Worm (Caenorhabditis elegans) whole organism, mixed stage, embryonic: ENCODE data around the gene F18A11.2.

Source experiments
- M03D4.4 ChIP-seq: sonication (generic microtip); optimal IDR thresholded peaks from 2 replicates; lab custom pipeline; 2017; ENCODE audit warnings: mild to moderate bottlenecking, missing genetic modification characterization, missing compliant biosample characterization
- bed-3 ChIP-seq: fragments of 200-800 bp; sonication (Bioruptor generic); optimal IDR thresholded peaks from 3 replicates; lab custom pipeline; 2018; ENCODE audit warnings: mild to moderate bottlenecking, missing genetic modification characterization, moderate library complexity, missing compliant biosample characterization
- blmp-1 ChIP-seq: fragments of 150-350 bp; optimal IDR thresholded peaks from 2 replicates; lab custom pipeline; 2014; ENCODE audit warnings: missing biosample characterization, missing genetic modification characterization
- ceh-39 ChIP-seq: fragments of 150-350 bp; optimal IDR thresholded peaks from 2 replicates; lab custom pipeline; 2014; ENCODE audit warnings: missing biosample characterization, missing genetic modification characterization
- ceh-43 ChIP-seq: fragments of 200-800 bp; sonication (Bioruptor generic); optimal IDR thresholded peaks from 2 replicates; lab custom pipeline; 2018; ENCODE audit warnings: mild to moderate bottlenecking, missing genetic modification characterization, moderate library complexity, missing compliant biosample characterization
- ceh-83 ChIP-seq: fragments of 200-800 bp; sonication (Bioruptor generic); optimal IDR thresholded peaks from 2 replicates; lab custom pipeline; 2018; ENCODE audit warnings: mild to moderate bottlenecking, missing genetic modification characterization, missing compliant biosample characterization
- ces-1 ChIP-seq: fragments of 150-350 bp; optimal IDR thresholded peaks from 2 replicates; lab custom pipeline; 2014; ENCODE audit warnings: missing biosample characterization, missing genetic modification reagents, missing genetic modification characterization
- cnd-1 ChIP-seq: fragments of 200-800 bp; sonication (Bioruptor generic); optimal IDR thresholded peaks from 2 replicates; lab custom pipeline; 2018; ENCODE audit warnings: mild to moderate bottlenecking, missing genetic modification characterization, missing compliant biosample characterization
- drap-1 ChIP-seq: fragments of 200-800 bp; sonication (Bioruptor generic); optimal IDR thresholded peaks from 3 replicates; lab custom pipeline; 2018; ENCODE audit warnings: mild to moderate bottlenecking, missing genetic modification characterization, missing compliant biosample characterization
- elt-1 ChIP-seq: sonication (generic microtip); optimal IDR thresholded peaks from 2 replicates; lab custom pipeline; 2017; ENCODE audit warnings: missing genetic modification characterization, mild to moderate bottlenecking, missing compliant biosample characterization, antibody characterized with exemption, moderate library complexity, borderline replicate concordance; ENCODE audit not compliant: insufficient read depth
- elt-3 ChIP-seq: fragments of 150-350 bp; optimal IDR thresholded peaks from 2 replicates; lab custom pipeline; 2014; ENCODE audit warnings: missing biosample characterization, missing genetic modification characterization
- flh-1 ChIP-seq: fragments of 200-800 bp; sonication (Bioruptor generic); optimal IDR thresholded peaks from 2 replicates; lab custom pipeline; 2018; ENCODE audit warnings: mild to moderate bottlenecking, missing genetic modification characterization, moderate library complexity, missing compliant biosample characterization
- ham-2 ChIP-seq: fragments of 200-800 bp; sonication (Bioruptor generic); optimal IDR thresholded peaks from 2 replicates; lab custom pipeline; 2018; ENCODE audit warnings: mild to moderate bottlenecking, missing genetic modification characterization, missing compliant biosample characterization
- hlh-1 ChIP-seq: fragments of 150-350 bp; optimal IDR thresholded peaks from 2 replicates; lab custom pipeline; 2014; ENCODE audit warnings: missing biosample characterization, missing genetic modification reagents, missing genetic modification characterization
- lin-13 ChIP-seq: fragments of 150-350 bp; optimal IDR thresholded peaks from 2 replicates; lab custom pipeline; 2014; ENCODE audit warnings: missing biosample characterization, missing genetic modification characterization
- lin-32 ChIP-seq: fragments of 200-800 bp; sonication (Bioruptor generic); optimal IDR thresholded peaks from 2 replicates; lab custom pipeline; 2018; ENCODE audit warnings: mild to moderate bottlenecking, missing genetic modification characterization, missing compliant biosample characterization
- lsy-2 ChIP-seq: fragments of 150-350 bp; optimal IDR thresholded peaks from 2 replicates; lab custom pipeline; 2014; ENCODE audit warnings: missing biosample characterization, missing genetic modification characterization
- mab-5 ChIP-seq: fragments of 150-350 bp; optimal IDR thresholded peaks from 2 replicates; lab custom pipeline; 2014; ENCODE audit warnings: missing biosample characterization, missing genetic modification characterization
- mep-1 ChIP-seq: fragments of 150-350 bp; optimal IDR thresholded peaks from 2 replicates; lab custom pipeline; 2017; ENCODE audit warnings: missing biosample characterization, missing genetic modification reagents, missing genetic modification characterization, inconsistent platforms
- mls-2 ChIP-seq: sonication (generic microtip); optimal IDR thresholded peaks from 2 replicates; lab custom pipeline; 2016; ENCODE audit warnings: mild to moderate bottlenecking, missing genetic modification characterization, moderate library complexity, missing compliant biosample characterization
- nhr-12 ChIP-seq: fragments of 150-350 bp; optimal IDR thresholded peaks from 2 replicates; lab custom pipeline; 2014; ENCODE audit warnings: missing biosample characterization, missing genetic modification characterization
- nhr-2 ChIP-seq: fragments of 150-350 bp; optimal IDR thresholded peaks from 2 replicates; lab custom pipeline; 2014; ENCODE audit warnings: missing biosample characterization, missing genetic modification characterization
- nhr-237 ChIP-seq: fragments of 150-350 bp; optimal IDR thresholded peaks from 2 replicates; lab custom pipeline; 2014; ENCODE audit warnings: missing biosample characterization, missing genetic modification characterization
- nhr-28 ChIP-seq: fragments of 150-350 bp; optimal IDR thresholded peaks from 2 replicates; lab custom pipeline; 2014; ENCODE audit warnings: missing biosample characterization, missing genetic modification characterization
- nhr-76 ChIP-seq: sonication (generic microtip); optimal IDR thresholded peaks from 2 replicates; lab custom pipeline; 2017; ENCODE audit warnings: missing biosample characterization, missing genetic modification characterization
- sem-2 ChIP-seq: fragments of 200-800 bp; sonication (Bioruptor generic); optimal IDR thresholded peaks from 2 replicates; lab custom pipeline; 2018; ENCODE audit warnings: mild to moderate bottlenecking, missing genetic modification characterization, missing compliant biosample characterization
- snpc-4 ChIP-seq: fragments of 150-350 bp; optimal IDR thresholded peaks from 2 replicates; lab custom pipeline; 2014; ENCODE audit warnings: missing biosample characterization, missing genetic modification characterization
- sptf-1 ChIP-seq: sonication (generic microtip); optimal IDR thresholded peaks from 2 replicates; lab custom pipeline; 2017; ENCODE audit warnings: mild to moderate bottlenecking, missing genetic modification characterization, moderate library complexity, missing compliant biosample characterization
- tbx-8 ChIP-seq: fragments of 200-800 bp; sonication (Bioruptor generic); optimal IDR thresholded peaks from 2 replicates; lab custom pipeline; 2018; ENCODE audit warnings: mild to moderate bottlenecking, missing genetic modification characterization, moderate library complexity, missing compliant biosample characterization
- unc-120 ChIP-seq: sonication (generic microtip); optimal IDR thresholded peaks from 2 replicates; lab custom pipeline; 2017; ENCODE audit warnings: missing genetic modification characterization, missing compliant biosample characterization; ENCODE audit not compliant: poor library complexity, severe bottlenecking
- unc-39 ChIP-seq: fragments of 150-350 bp; optimal IDR thresholded peaks from 2 replicates; lab custom pipeline; 2014; ENCODE audit warnings: missing biosample characterization, missing genetic modification characterization
- zip-8 ChIP-seq: fragments of 150-350 bp; optimal IDR thresholded peaks from 2 replicates; lab custom pipeline; 2014; ENCODE audit warnings: missing biosample characterization, missing genetic modification characterization
- ztf-11 ChIP-seq: fragments of 150-350 bp; optimal IDR thresholded peaks from 2 replicates; lab custom pipeline; 2014; ENCODE audit warnings: missing biosample characterization, missing genetic modification characterization

F18A11.2 gene

DNA sequence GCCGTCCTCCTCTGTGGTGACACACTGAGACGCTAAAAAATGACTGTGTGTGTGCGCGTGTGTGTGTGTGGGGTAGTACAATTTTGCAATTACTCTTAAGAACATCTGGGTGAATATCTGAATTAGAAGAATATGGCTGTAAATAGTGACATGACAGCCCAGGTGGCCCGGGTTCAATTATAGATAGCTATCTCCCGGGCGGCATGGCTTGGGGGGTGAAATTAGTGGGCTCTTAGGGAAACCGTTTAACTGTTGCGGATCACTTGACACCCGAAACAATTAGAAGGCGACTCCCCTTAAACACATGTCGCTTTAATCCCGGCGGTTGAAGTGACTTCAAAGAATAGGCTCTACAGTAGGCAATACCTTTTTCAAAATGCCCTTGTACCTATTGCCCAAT, 41.3 kb upstream of the F18A11.2 start:
- no peak for TF ChIP-seq nhr-12 (tag; lab: Kevin White, UChicago)
- TF ChIP-seq flh-1 (GFP tag; lab: Kevin White, UChicago), result no peak
- no peak for TF ChIP-seq cnd-1 (tag; lab: Kevin White, UChicago)
- TF ChIP-seq mab-5 (tag; lab: Kevin White, UChicago), result no peak
- no peak for TF ChIP-seq blmp-1 (tag; lab: Kevin White, UChicago)
- no peak for TF ChIP-seq mls-2 (tag; lab: Kevin White, UChicago)
- no peak for TF ChIP-seq bed-3 (GFP tag; lab: Kevin White, UChicago)
- no peak for TF ChIP-seq ces-1 (GFP tag; lab: Kevin White, UChicago)
- TF ChIP-seq ceh-43 (GFP tag; lab: Kevin White, UChicago), result peak; percentile 36
- TF ChIP-seq lin-13 (tag; lab: Kevin White, UChicago), result no peak
- no peak for TF ChIP-seq lin-32 (GFP tag; lab: Kevin White, UChicago)
- peak; percentile 67 for TF ChIP-seq nhr-2
- TF ChIP-seq ceh-83 (GFP tag; lab: Kevin White, UChicago), result no peak
- no peak for TF ChIP-seq nhr-237
- TF ChIP-seq nhr-76 (tag; lab: Kevin White, UChicago), result no peak
- TF ChIP-seq unc-120, result no peak
- TF ChIP-seq, all 35 proteins: peak for 2

- TF ChIP-seq snpc-4 (tag; lab: Kevin White, UChicago), result no peak
- TF ChIP-seq tbx-8 (GFP tag; lab: Kevin White, UChicago), result no peak
- TF ChIP-seq nhr-76 (tag; lab: Kevin White, UChicago), result no peak
- TF ChIP-seq elt-1 (tag; lab: Kevin White, UChicago), result no peak
- TF ChIP-seq ceh-43 (GFP tag; lab: Kevin White, UChicago), result no peak
- peak; percentile 61 for TF ChIP-seq cnd-1 (tag; lab: Kevin White, UChicago)
- no peak for TF ChIP-seq blmp-1 (tag; lab: Kevin White, UChicago)
- TF ChIP-seq lin-32 (GFP tag; lab: Kevin White, UChicago), result peak; percentile 96
- TF ChIP-seq elt-3 (tag; lab: Kevin White, UChicago), result no peak
- TF ChIP-seq mab-5 (tag; lab: Kevin White, UChicago), result no peak
- TF ChIP-seq M03D4.4 (tag; lab: Kevin White, UChicago), result no peak
- no peak for TF ChIP-seq nhr-12 (tag; lab: Kevin White, UChicago)
- TF ChIP-seq zip-8 (tag; lab: Kevin White, UChicago), result peak; percentile 32
- no peak for TF ChIP-seq ceh-39 (tag; lab: Kevin White, UChicago)
- TF ChIP-seq nhr-2, result peak; percentile 74
- no peak for TF ChIP-seq ham-2 (GFP tag; lab: Kevin White, UChicago)
- no peak for TF ChIP-seq sptf-1
- no peak for TF ChIP-seq lin-13 (tag; lab: Kevin White, UChicago)
- TF ChIP-seq hlh-1 (tag; lab: Kevin White, UChicago), result peak; percentile 2
- TF ChIP-seq lsy-2 (tag; lab: Kevin White, UChicago), result no peak
- peak; percentile 19 for TF ChIP-seq ztf-11 (tag; lab: Kevin White, UChicago)
- TF ChIP-seq unc-120, result no peak
- TF ChIP-seq flh-1 (GFP tag; lab: Kevin White, UChicago), result no peak
Observed at ce11 chrII:12990964-12991593, 40.4 kb upstream of the F18A11.2 start.

DNA sequence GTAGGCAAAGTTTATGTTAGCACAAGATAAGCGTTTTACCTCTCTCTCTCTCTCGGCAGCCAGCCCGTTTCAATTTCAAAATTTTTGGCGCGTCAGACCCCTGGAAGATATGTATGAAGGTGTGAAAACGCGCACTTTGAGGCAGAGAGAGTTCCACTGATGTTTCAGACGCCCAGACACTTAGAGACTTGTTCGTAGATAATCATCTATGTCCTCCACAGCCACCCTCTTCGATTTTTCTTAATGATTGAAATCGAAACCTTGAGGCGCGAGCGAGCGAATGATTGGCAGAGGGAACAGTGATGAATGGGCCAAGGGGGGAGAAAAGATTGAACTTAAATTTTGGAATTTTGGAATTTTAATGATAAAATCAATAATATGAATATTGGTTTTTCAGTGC, 39.9 kb upstream of the F18A11.2 start:
- peak; percentile 3 for TF ChIP-seq elt-1 (tag; lab: Kevin White, UChicago)
- TF ChIP-seq hlh-1 (tag; lab: Kevin White, UChicago), result no peak

DNA sequence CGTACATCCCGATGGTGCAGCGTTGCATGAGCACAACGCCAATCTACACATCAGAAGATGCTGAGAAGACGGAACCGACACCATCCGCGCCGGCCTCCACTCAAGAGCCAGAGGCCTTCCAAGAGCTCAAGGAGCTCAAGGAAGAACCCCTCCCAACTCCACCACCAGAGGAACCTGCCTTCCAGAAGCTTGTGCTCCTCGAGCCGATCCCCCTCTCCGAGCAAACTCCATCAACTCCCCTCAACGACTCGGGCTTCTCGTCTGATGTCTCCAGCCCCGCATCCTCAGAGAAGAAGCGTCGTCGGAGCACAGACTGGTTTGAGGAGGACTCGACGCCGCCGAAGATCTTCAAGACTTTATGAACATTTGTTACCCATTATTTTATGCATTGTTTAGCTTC, 39.3 kb upstream of the F18A11.2 start:
- no peak for TF ChIP-seq nhr-237
- no peak for TF ChIP-seq blmp-1 (tag; lab: Kevin White, UChicago)
- no peak for TF ChIP-seq ceh-43 (GFP tag; lab: Kevin White, UChicago)
- no peak for TF ChIP-seq mls-2 (tag; lab: Kevin White, UChicago)
- no peak for TF ChIP-seq elt-3 (tag; lab: Kevin White, UChicago)
- no peak for TF ChIP-seq bed-3 (GFP tag; lab: Kevin White, UChicago)
- no peak for TF ChIP-seq mab-5 (tag; lab: Kevin White, UChicago)
- TF ChIP-seq unc-39 (tag; lab: Kevin White, UChicago), result no peak
- TF ChIP-seq ces-1 (GFP tag; lab: Kevin White, UChicago), result no peak
- no peak for TF ChIP-seq sptf-1
- TF ChIP-seq mep-1 (tag; lab: Kevin White, UChicago), result no peak
- TF ChIP-seq ceh-83 (GFP tag; lab: Kevin White, UChicago), result no peak
- no peak for TF ChIP-seq zip-8 (tag; lab: Kevin White, UChicago)
- no peak for TF ChIP-seq elt-1 (tag; lab: Kevin White, UChicago)
- no peak for TF ChIP-seq hlh-1 (tag; lab: Kevin White, UChicago)
- TF ChIP-seq sem-2 (GFP tag; lab: Kevin White, UChicago), result no peak
- TF ChIP-seq nhr-28, result no peak
- TF ChIP-seq drap-1 (GFP tag; lab: Kevin White, UChicago), result no peak
